Fruit fly (Drosophila melanogaster) whole organism, wandering third instar larva: Measurements from ENCODE around the gene Snx21.
A peak's percentile ranks its signal among the peaks of the same experiment; 100 is the strongest.

Source experiments
- Abd-B ChIP-seq: fragments of >200 bp; optimal IDR thresholded peaks from 2 replicates; lab custom pipeline; 2017; ENCODE audit warnings: missing biosample characterization, missing genetic modification characterization
- CG32264 ChIP-seq: fragments of 200-800 bp; sonication (Bioruptor generic); optimal IDR thresholded peaks from 2 replicates; lab custom pipeline; 2016; ENCODE audit warnings: missing biosample characterization, missing genetic modification characterization
- CG9705 ChIP-seq: fragments of 200-800 bp; sonication (Bioruptor generic); optimal IDR thresholded peaks from 2 replicates; lab custom pipeline; 2018; ENCODE audit warnings: missing biosample characterization, mild to moderate bottlenecking, missing genetic modification characterization
- Dfd ChIP-seq: fragments of >200 bp; optimal IDR thresholded peaks from 2 replicates; lab custom pipeline; 2017; ENCODE audit warnings: missing biosample characterization, missing genetic modification characterization
- Dif ChIP-seq: fragments of 200-275, 200-300 bp; sonication (Bioruptor generic); optimal IDR thresholded peaks from 2 replicates; lab custom pipeline; 2018; ENCODE audit warnings: missing biosample characterization, missing genetic modification characterization; ENCODE audit not compliant: partially characterized antibody
- GATAd ChIP-seq: sonication (Bioruptor generic); optimal IDR thresholded peaks from 2 replicates; lab custom pipeline; 2016; ENCODE audit warnings: missing biosample characterization, missing genetic modification characterization
- HLH106 ChIP-seq: fragments of 200-800 bp; optimal IDR thresholded peaks from 3 replicates; lab custom pipeline; 2019; ENCODE audit warnings: missing biosample characterization, mild to moderate bottlenecking, missing genetic modification characterization, moderate library complexity
- Hnf4 ChIP-seq: fragments of 200-800 bp; sonication (Bioruptor generic); optimal IDR thresholded peaks from 2 replicates; lab custom pipeline; 2016; ENCODE audit warnings: missing biosample characterization, mild to moderate bottlenecking, missing genetic modification characterization
- Hr78 ChIP-seq: fragments of >200 bp; optimal IDR thresholded peaks from 2 replicates; lab custom pipeline; 2017; ENCODE audit warnings: missing biosample characterization, missing genetic modification characterization
- Jra ChIP-seq: sonication (Bioruptor generic); optimal IDR thresholded peaks from 2 replicates; lab custom pipeline; 2016; ENCODE audit warnings: missing biosample characterization, missing genetic modification characterization
- Myc ChIP-seq: fragments of >200 bp; optimal IDR thresholded peaks from 2 replicates; lab custom pipeline; 2017
- N ChIP-seq: fragments of >200 bp; optimal IDR thresholded peaks from 2 replicates; lab custom pipeline; 2018; ENCODE audit warnings: missing biosample characterization, missing external identifiers, missing genetic modification characterization
- OdsH ChIP-seq: fragments of 200-800 bp; sonication (Bioruptor generic); optimal IDR thresholded peaks from 2 replicates; lab custom pipeline; 2016; ENCODE audit warnings: missing biosample characterization, mild to moderate bottlenecking, missing genetic modification characterization
- Rel ChIP-seq, 2 experiments: fragments of 200-800 bp; sonication (Bioruptor generic) in 1 of 2; optimal IDR thresholded peaks; 2 replicates in 1 of 2; 3 replicates in 1 of 2; lab custom pipeline; 2016 to 2019; ENCODE audit warnings: mild to moderate bottlenecking in 2 of 2, missing biosample characterization in 2 of 2, missing genetic modification characterization in 2 of 2, moderate library complexity in 1 of 2
- Sp1 ChIP-seq: fragments of 200-800 bp; sonication (Bioruptor generic); optimal IDR thresholded peaks from 3 replicates; lab custom pipeline; 2019; ENCODE audit warnings: missing biosample characterization, mild to moderate bottlenecking, missing genetic modification characterization, moderate library complexity
- Vsx2 ChIP-seq: fragments of 200-300, 225-300 bp; sonication (Bioruptor generic); optimal IDR thresholded peaks from 2 replicates; lab custom pipeline; 2018; ENCODE audit warnings: missing biosample characterization, missing genetic modification characterization; ENCODE audit not compliant: partially characterized antibody
- br ChIP-seq: fragments of 200-800 bp; sonication (Bioruptor generic); optimal IDR thresholded peaks from 2 replicates; lab custom pipeline; 2016; ENCODE audit warnings: missing biosample characterization, missing genetic modification characterization
- brk ChIP-seq: fragments of 200-800 bp; sonication (Bioruptor generic); optimal IDR thresholded peaks from 2 replicates; lab custom pipeline; 2016; ENCODE audit warnings: missing biosample characterization, mild to moderate bottlenecking, missing genetic modification characterization
- dl ChIP-seq, 2 experiments: fragments of 175-275, 200-275 bp in 1 of 2; fragments of 200-275 bp in 1 of 2; sonication (Bioruptor generic); optimal IDR thresholded peaks; lab custom pipeline; 2018; ENCODE audit warnings: mild to moderate bottlenecking in 2 of 2, missing biosample characterization in 2 of 2, missing genetic modification characterization in 2 of 2, moderate library complexity in 2 of 2; ENCODE audit not compliant: partially characterized antibody in 2 of 2, insufficient read depth in 1 of 2
- dmrt93B ChIP-seq: fragments of 200-800 bp; sonication (Bioruptor generic); optimal IDR thresholded peaks from 2 replicates; lab custom pipeline; 2018; ENCODE audit warnings: missing biosample characterization, mild to moderate bottlenecking, missing genetic modification characterization
- dsf ChIP-seq: sonication (Bioruptor generic); optimal IDR thresholded peaks from 2 replicates; lab custom pipeline; 2016; ENCODE audit warnings: missing biosample characterization, missing genetic modification characterization, borderline replicate concordance
- ey ChIP-seq: fragments of 200-800 bp; sonication (Bioruptor generic); optimal IDR thresholded peaks from 2 replicates; lab custom pipeline; 2016; ENCODE audit warnings: missing biosample characterization, missing genetic modification characterization
- foxo ChIP-seq, 2 experiments: fragments of 200-800 bp; sonication (Bioruptor generic); optimal IDR thresholded peaks; 2 replicates in 1 of 2; 3 replicates in 1 of 2; lab custom pipeline; 2016 to 2017; ENCODE audit warnings: missing biosample characterization in 2 of 2, missing genetic modification characterization in 2 of 2
- fru ChIP-seq: fragments of 200-800 bp; sonication (Bioruptor generic); optimal IDR thresholded peaks from 3 replicates; lab custom pipeline; 2016; ENCODE audit warnings: missing biosample characterization, mild to moderate bottlenecking, missing genetic modification characterization
- h ChIP-seq: fragments of 200-800 bp; sonication (Bioruptor generic); optimal IDR thresholded peaks from 3 replicates; lab custom pipeline; 2016; ENCODE audit warnings: missing biosample characterization, mild to moderate bottlenecking, missing genetic modification characterization
- lola ChIP-seq: fragments of >200 bp; optimal IDR thresholded peaks from 2 replicates; lab custom pipeline; 2017; ENCODE audit warnings: missing biosample characterization, missing genetic modification characterization
- pan ChIP-seq: fragments of >200 bp; optimal IDR thresholded peaks from 2 replicates; lab custom pipeline; 2017
- psq ChIP-seq: fragments of 200-800 bp; sonication (Bioruptor generic); optimal IDR thresholded peaks from 3 replicates; lab custom pipeline; 2017; ENCODE audit warnings: missing biosample characterization, mild to moderate bottlenecking, missing genetic modification characterization, moderate library complexity
- rgr ChIP-seq: fragments of 200-800 bp; sonication (Bioruptor generic); optimal IDR thresholded peaks from 3 replicates; lab custom pipeline; 2016; ENCODE audit warnings: missing biosample characterization, mild to moderate bottlenecking, missing genetic modification characterization
- sage ChIP-seq: fragments of 200-800 bp; sonication (Bioruptor generic); optimal IDR thresholded peaks from 2 replicates; lab custom pipeline; 2016; ENCODE audit warnings: missing biosample characterization, mild to moderate bottlenecking, missing genetic modification characterization
- sv ChIP-seq: fragments of 200-800 bp; sonication (Bioruptor generic); optimal IDR thresholded peaks from 3 replicates; lab custom pipeline; 2016; ENCODE audit warnings: missing biosample characterization, missing genetic modification characterization
- tai ChIP-seq: sonication (Bioruptor generic); optimal IDR thresholded peaks from 2 replicates; lab custom pipeline; 2016; ENCODE audit warnings: missing biosample characterization, missing genetic modification characterization
- usp ChIP-seq: fragments of >200 bp; optimal IDR thresholded peaks from 2 replicates; lab custom pipeline; 2017; ENCODE audit warnings: missing biosample characterization, missing genetic modification characterization
- woc ChIP-seq: sonication (Bioruptor generic); optimal IDR thresholded peaks from 2 replicates; lab custom pipeline; 2016; ENCODE audit warnings: missing biosample characterization, mild to moderate bottlenecking, missing genetic modification characterization

Gene Snx21

DNA sequence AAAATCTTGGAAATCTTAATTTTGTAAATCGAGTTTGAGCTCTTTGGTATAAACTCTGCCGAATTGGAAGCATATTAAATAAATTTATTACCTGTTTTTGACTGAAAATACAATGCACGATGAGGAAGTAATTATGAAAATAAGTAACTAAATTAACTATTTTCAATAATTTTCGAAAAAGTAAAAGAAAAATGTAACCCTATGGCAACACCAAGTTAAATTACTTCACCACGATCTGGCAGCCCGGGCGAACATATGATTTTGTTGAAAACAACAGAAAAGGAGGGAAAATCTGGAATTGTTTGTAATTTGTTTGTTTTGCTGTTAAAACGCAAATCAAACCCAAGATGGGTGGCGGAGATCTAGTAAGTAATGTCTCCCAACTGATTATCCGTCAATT, 20.6 kb downstream of the Snx21 start, which contains the start of the genes CG9961 and Cwc25:
Gene CG9961, minus strand, starts transcription at position 83 of the 400 bp plus-strand sequence.
Gene Cwc25, plus strand, starts transcription at position 247 of the 400 bp plus-strand sequence.
- TF ChIP-seq HLH106 (tag; lab: Kevin White, UChicago), result peak; percentile 22
- no peak for TF ChIP-seq Vsx2 (GFP tag; lab: Kevin White, UChicago)
- peak in 1 of 2 experiments; percentile 8 for TF ChIP-seq foxo (GFP tag; optimal IDR thresholded peaks at IDR 0.05; lab: Kevin White, UChicago)
- no peak for TF ChIP-seq Myc
- TF ChIP-seq rgr (GFP tag; lab: Kevin White, UChicago), result no peak

DNA sequence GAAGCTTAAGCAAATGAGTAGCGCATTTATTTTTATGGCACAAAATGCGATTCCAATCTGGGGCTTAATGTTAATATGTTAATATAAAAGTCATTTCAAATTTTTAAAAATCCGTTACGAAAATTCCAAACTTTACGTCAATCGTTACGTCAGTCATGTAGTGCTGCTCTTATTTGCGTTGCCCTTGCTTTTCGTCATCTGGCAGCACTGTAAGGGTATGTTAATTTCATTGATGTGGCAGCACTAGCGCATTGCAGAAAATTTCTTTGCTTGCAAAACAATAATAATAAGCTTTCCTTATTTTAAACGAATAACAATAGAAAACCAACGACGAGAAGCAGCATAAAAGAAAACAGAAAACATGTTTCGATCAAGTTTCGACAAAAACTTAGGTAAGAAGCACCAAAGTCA, 25.6 kb downstream of the Snx21 start, which contains the start of gene Hrs:
Gene Hrs, plus strand, starts transcription at position 167 of the 411 bp plus-strand sequence.
- TF ChIP-seq Sp1 (GFP tag; lab: Kevin White, UChicago), result no peak
- no peak for TF ChIP-seq HLH106 (tag; lab: Kevin White, UChicago)
- TF ChIP-seq woc (GFP tag; lab: Kevin White, UChicago), result no peak
- TF ChIP-seq tai (GFP tag; lab: Kevin White, UChicago), result no peak
- no peak for TF ChIP-seq Abd-B (GFP tag; lab: Kevin White, UChicago)
- peak; percentile 23 for TF ChIP-seq psq (GFP tag; lab: Kevin White, UChicago)
- TF ChIP-seq Rel (GFP tag; optimal IDR thresholded peaks at IDR 0.05; lab: Kevin White, UChicago), result no peak
- peak; percentile 10 for TF ChIP-seq Rel (tag; optimal IDR thresholded peaks at IDR 0.05; lab: Kevin White, UChicago)
- no peak for TF ChIP-seq ey
- TF ChIP-seq Hnf4 (GFP tag; lab: Kevin White, UChicago), result no peak

DNA sequence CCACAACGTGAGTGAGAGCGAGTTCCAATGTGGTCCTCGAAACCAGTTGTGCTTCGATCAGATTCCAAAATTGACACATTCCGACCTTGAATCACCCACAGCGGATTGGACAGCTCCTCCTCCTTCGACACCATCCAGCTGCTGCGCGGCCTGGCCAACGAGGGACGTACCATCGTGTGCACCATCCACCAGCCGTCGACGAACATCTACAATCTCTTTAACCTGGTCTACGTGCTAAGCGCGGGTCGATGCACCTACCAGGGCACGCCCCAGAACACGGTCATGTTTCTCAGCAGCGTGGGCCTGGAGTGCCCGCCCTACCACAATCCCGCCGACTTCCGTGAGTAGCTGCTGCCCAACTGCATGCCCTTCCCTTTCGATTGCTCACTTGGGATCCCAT, 27.9 kb downstream of the Snx21 start:
- TF ChIP-seq rgr (GFP tag; lab: Kevin White, UChicago) (no peak), pan (lab: Kevin White, UChicago) (no peak), fru (GFP tag; lab: Kevin White, UChicago) (no peak), ey (no peak), sage (GFP tag; lab: Kevin White, UChicago) (no peak), CG9705 (GFP tag; lab: Kevin White, UChicago) (no peak), dsf (GFP tag; lab: Kevin White, UChicago) (no peak), Hnf4 (GFP tag; lab: Kevin White, UChicago) (no peak), sv (GFP tag; lab: Kevin White, UChicago) (no peak), GATAd (GFP tag; lab: Kevin White, UChicago) (no peak), N (GFP tag; lab: Kevin White, UChicago) (no peak), usp (GFP tag; lab: Kevin White, UChicago) (no peak), Abd-B (GFP tag; lab: Kevin White, UChicago) (no peak), Dif (GFP tag; lab: Kevin White, UChicago) (no peak), dl (GFP tag; optimal IDR thresholded peaks at IDR 0.05; lab: Kevin White, UChicago; ENCODE audit: insufficient read depth in 1 of 2, partially characterized antibody in 2 of 2) (no peak), woc (GFP tag; lab: Kevin White, UChicago) (no peak)

DNA sequence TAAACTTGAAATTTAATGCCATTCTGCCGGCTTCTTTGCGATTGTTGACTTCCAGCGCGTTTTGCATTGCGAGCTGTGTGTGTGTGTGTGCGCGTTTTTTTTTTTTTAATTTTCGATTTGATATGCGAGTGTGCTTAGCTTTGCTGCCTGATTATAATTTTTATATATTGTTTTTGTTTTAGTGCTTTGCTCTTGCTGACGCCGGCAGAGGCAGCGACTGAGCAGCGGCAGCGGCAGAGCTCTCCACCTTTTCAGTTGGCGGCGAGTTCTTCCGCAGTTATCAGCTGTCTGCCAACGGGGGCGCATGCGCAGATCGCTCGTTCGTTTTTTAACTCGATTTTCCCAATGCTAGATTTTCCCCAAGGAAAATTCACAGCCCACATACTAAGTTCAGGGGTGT, 29.9 kb downstream of the Snx21 start:
- TF ChIP-seq brk (GFP tag; lab: Kevin White, UChicago), result no peak
- no peak for TF ChIP-seq Myc
- no peak for TF ChIP-seq Sp1 (GFP tag; lab: Kevin White, UChicago)
- TF ChIP-seq CG32264 (GFP tag; lab: Kevin White, UChicago), result no peak
- TF ChIP-seq, all 38 proteins: peak for 0

DNA sequence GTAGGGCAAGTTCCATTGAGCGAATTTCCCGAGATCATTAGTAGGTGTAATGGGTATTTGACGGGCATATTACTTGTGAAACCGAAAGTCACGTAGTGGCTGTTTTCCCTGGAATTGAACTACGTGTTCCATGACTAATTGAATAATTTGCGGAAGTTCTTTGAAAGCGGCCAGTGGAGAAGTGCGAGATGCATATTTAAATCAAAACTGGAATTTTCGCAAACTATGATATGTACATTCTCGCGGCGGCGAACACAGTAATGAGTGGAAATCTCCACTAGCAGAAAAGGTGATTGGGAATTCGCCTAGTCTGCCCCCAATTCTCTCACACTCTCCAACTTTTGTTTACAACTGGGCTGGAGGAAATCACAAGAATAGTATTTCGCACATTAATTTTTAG, 30.5 kb downstream of the Snx21 start:
- TF ChIP-seq dmrt93B (GFP tag; lab: Kevin White, UChicago) (no peak), br (GFP tag; lab: Kevin White, UChicago) (no peak), Hr78 (GFP tag; lab: Kevin White, UChicago) (no peak), dl (GFP tag; optimal IDR thresholded peaks at IDR 0.05; lab: Kevin White, UChicago; ENCODE audit: insufficient read depth in 1 of 2, partially characterized antibody in 2 of 2) (no peak)

DNA sequence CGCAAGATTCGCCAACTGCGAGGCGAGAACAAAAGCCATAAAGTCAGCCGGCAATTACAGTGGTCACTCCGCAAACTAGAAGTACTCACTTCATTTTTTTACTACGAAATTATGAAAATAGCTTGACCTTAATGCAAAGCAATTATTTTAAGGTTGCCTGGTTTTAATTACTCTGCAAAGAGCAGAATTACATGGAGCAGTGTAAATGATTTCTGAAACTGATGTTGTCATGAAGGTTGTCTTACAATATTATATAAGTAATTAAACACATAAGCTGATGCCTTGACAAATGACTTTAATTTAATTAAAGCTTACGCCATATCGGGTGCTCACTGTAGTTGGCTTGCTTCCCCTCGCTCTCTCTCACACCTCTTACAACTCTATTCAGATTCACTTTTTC, 31.2 kb downstream of the Snx21 start:
- TF ChIP-seq N (GFP tag; lab: Kevin White, UChicago) (no peak), CG9705 (GFP tag; lab: Kevin White, UChicago) (no peak), Vsx2 (GFP tag; lab: Kevin White, UChicago) (no peak), lola (GFP tag; lab: Kevin White, UChicago) (no peak), Abd-B (GFP tag; lab: Kevin White, UChicago) (no peak), Dfd (no peak), Myc (no peak), brk (GFP tag; lab: Kevin White, UChicago) (no peak), psq (GFP tag; lab: Kevin White, UChicago) (peak; percentile 47), h (GFP tag; lab: Kevin White, UChicago) (peak; percentile 77), HLH106 (tag; lab: Kevin White, UChicago) (peak; percentile 63), Jra (GFP tag; lab: Kevin White, UChicago) (peak; percentile 2), OdsH (GFP tag; lab: Kevin White, UChicago) (peak; percentile 66), dmrt93B (GFP tag; lab: Kevin White, UChicago) (peak; percentile 49), foxo (GFP tag; optimal IDR thresholded peaks at IDR 0.05; lab: Kevin White, UChicago) (peak in 1 of 2 experiments; percentile 59), dl (GFP tag; optimal IDR thresholded peaks at IDR 0.05; lab: Kevin White, UChicago; ENCODE audit: insufficient read depth in 1 of 2, partially characterized antibody in 2 of 2) (no peak), GATAd (GFP tag; lab: Kevin White, UChicago) (no peak), sage (GFP tag; lab: Kevin White, UChicago) (no peak), woc (GFP tag; lab: Kevin White, UChicago) (peak; percentile 53), fru (GFP tag; lab: Kevin White, UChicago) (peak; percentile 57), usp (GFP tag; lab: Kevin White, UChicago) (no peak), tai (GFP tag; lab: Kevin White, UChicago) (no peak), br (GFP tag; lab: Kevin White, UChicago) (peak; percentile 45), Hnf4 (GFP tag; lab: Kevin White, UChicago) (peak; percentile 9), Sp1 (GFP tag; lab: Kevin White, UChicago) (peak; percentile 23), sv (GFP tag; lab: Kevin White, UChicago) (peak; percentile 1), CG32264 (GFP tag; lab: Kevin White, UChicago) (no peak), rgr (GFP tag; lab: Kevin White, UChicago) (peak; percentile 61)
